Worm (Caenorhabditis elegans) whole organism, L3 larva: ENCODE measurements around the gene pqn-57.

ENCODE experiments used
- ama-1 ChIP-seq: fragments of 150-350 bp; optimal IDR thresholded peaks from 2 replicates; lab custom pipeline; 2018
- elt-1 ChIP-seq: fragments of 150-350 bp; optimal IDR thresholded peaks from 2 replicates; lab custom pipeline; 2014; ENCODE audit warnings: missing biosample characterization, missing genetic modification characterization
- elt-2 ChIP-seq: sonication (generic microtip); optimal IDR thresholded peaks from 2 replicates; lab custom pipeline; 2016; ENCODE audit warnings: missing genetic modification reagents, mild to moderate bottlenecking, missing genetic modification characterization, missing compliant biosample characterization
- fkh-10 ChIP-seq: sonication (generic microtip); optimal IDR thresholded peaks from 2 replicates; lab custom pipeline; 2017; ENCODE audit warnings: missing biosample characterization, missing genetic modification reagents, missing genetic modification characterization
- mml-1 ChIP-seq: fragments of 150-350 bp; sonication (generic microtip); optimal IDR thresholded peaks from 3 replicates; lab custom pipeline; 2014; ENCODE audit warnings: missing biosample characterization, missing genetic modification characterization
- nhr-11 ChIP-seq: fragments of 150-350 bp; optimal IDR thresholded peaks from 2 replicates; lab custom pipeline; 2014; ENCODE audit warnings: missing biosample characterization, missing genetic modification characterization
- nhr-237 ChIP-seq: fragments of 150-350 bp; optimal IDR thresholded peaks from 2 replicates; lab custom pipeline; 2014; ENCODE audit warnings: missing biosample characterization, missing genetic modification characterization
- nhr-28 ChIP-seq: fragments of 150-350 bp; optimal IDR thresholded peaks from 2 replicates; lab custom pipeline; 2014; ENCODE audit warnings: missing biosample characterization, missing genetic modification characterization
- pha-4 ChIP-seq: fragments of 150-350 bp; optimal IDR thresholded peaks from 2 replicates; lab custom pipeline; 2014; ENCODE audit warnings: missing biosample characterization, missing genetic modification reagents, missing genetic modification characterization
- skn-1 ChIP-seq: fragments of 150-350 bp; optimal IDR thresholded peaks from 2 replicates; lab custom pipeline; 2014; ENCODE audit warnings: missing biosample characterization, missing genetic modification characterization
- tbx-2 ChIP-seq: sonication (generic microtip); optimal IDR thresholded peaks from 2 replicates; lab custom pipeline; 2016; ENCODE audit warnings: mild to moderate bottlenecking, missing genetic modification characterization, missing compliant biosample characterization
- zag-1 ChIP-seq: fragments of 150-350 bp; optimal IDR thresholded peaks from 2 replicates; lab custom pipeline; 2014; ENCODE audit warnings: missing biosample characterization, missing genetic modification characterization

ce11 chrX:8276984-8277383 is 43.8 kb downstream of the pqn-57 start:
- no peak for TF ChIP-seq nhr-28 (tag; lab: Kevin White, UChicago)
- no peak for TF ChIP-seq tbx-2 (tag; lab: Kevin White, UChicago)
- TF ChIP-seq zag-1 (tag; lab: Kevin White, UChicago) = no peak
- no peak for TF ChIP-seq elt-2 (tag; lab: Kevin White, UChicago)
- TF ChIP-seq nhr-237 (tag; lab: Kevin White, UChicago) = no peak
- TF ChIP-seq mml-1 (tag; lab: Kevin White, UChicago) = no peak
- no peak for TF ChIP-seq elt-1 (tag; lab: Kevin White, UChicago)
- no peak for TF ChIP-seq nhr-11 (tag; lab: Kevin White, UChicago)
- TF ChIP-seq fkh-10 (GFP tag; lab: Kevin White, UChicago) = no peak
- TF ChIP-seq skn-1 = no peak
- no peak for TF ChIP-seq pha-4 (tag; lab: Kevin White, UChicago)
- TF ChIP-seq ama-1 (lab: Kevin White, UChicago) = no peak
